Worm (Caenorhabditis elegans) whole organism, L1 larva: ENCODE measurements around the gene F08B12.11.

Experiments
- lin-13 ChIP-seq: fragments of 150-350 bp; optimal IDR thresholded peaks from 2 replicates; lab custom pipeline; 2014; ENCODE audit warnings: missing biosample characterization, missing genetic modification reagents, missing genetic modification characterization
- mdl-1 ChIP-seq, 2 experiments: fragments of 150-350 bp; optimal IDR thresholded peaks; 2 replicates each; lab custom pipeline; 2014 to 2017; ENCODE audit warnings: missing biosample characterization in 2 of 2, missing genetic modification characterization in 2 of 2, inconsistent platforms in 1 of 2
- zag-1 ChIP-seq: fragments of 150-350 bp; optimal IDR thresholded peaks from 2 replicates; lab custom pipeline; 2014; ENCODE audit warnings: missing biosample characterization, missing genetic modification characterization

ce11 chrX:11409457-11409856 lies 24.6 kb downstream of the F08B12.11 start:
- TF ChIP-seq lin-13 (GFP tag; lab: Kevin White, UChicago) (no peak), mdl-1 (tag; optimal IDR thresholded peaks at IDR 0.05; lab: Kevin White, UChicago) (no peak), zag-1 (tag; lab: Kevin White, UChicago) (no peak)
